Fruit fly (Drosophila melanogaster) whole organism: ENCODE data around the gene ems.

ENCODE experiments used
- CG8478 ChIP-seq: fragments of >200 bp; optimal IDR thresholded peaks from 2 replicates; lab custom pipeline; 2018; ENCODE audit warnings: inconsistent platforms
- EcR ChIP-seq, 2 experiments: fragments of >200 bp; optimal IDR thresholded peaks; 2 replicates each; lab custom pipeline; 2017; ENCODE audit warnings: missing biosample characterization in 2 of 2, missing genetic modification characterization in 2 of 2, missing genetic modification reagents in 2 of 2
- psq ChIP-seq: fragments of >200 bp; optimal IDR thresholded peaks from 2 replicates; lab custom pipeline; 2017
- usp ChIP-seq: fragments of >200 bp; optimal IDR thresholded peaks from 2 replicates; lab custom pipeline; 2017; ENCODE audit warnings: missing biosample characterization, missing genetic modification characterization, mixed read lengths

DNA sequence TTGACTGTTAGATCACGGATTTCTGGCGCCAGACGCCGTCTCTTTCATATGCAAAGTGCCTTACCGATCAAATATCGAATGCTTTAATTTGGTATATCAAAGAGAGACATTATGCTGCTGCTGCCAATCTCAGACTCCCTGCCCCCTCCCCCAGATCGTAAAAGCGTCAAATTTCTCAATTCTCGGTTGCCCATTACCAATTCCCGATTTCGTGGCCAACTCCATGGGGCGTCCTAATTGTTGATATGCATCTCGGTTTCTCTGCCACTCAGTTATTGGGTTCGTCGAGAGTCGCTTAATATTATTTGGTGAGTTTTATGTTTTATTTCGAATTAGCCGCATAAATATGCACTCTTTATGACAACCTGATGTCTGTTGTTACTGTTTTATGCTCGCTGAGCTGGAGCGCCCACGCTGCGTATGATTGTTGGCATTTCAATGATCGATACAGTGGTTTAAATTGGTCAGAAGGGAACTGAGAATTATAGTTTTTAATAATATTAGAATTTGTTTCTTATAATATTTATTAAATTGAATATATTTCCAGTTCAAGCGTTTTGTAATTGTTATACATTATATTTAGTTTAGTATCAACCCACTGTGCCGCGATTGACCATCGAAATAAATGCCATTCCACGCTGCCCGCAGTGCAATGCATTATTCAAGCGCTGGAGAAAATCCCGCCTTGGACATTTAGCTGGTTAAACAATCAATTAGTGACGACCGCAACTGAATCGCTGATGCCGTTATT lies 5.9 kb downstream of the ems start:
- no peak for TF ChIP-seq CG8478 (lab: Kevin White, UChicago)
- TF ChIP-seq psq (lab: Kevin White, UChicago): no peak
- no peak for TF ChIP-seq usp (GFP tag; lab: Kevin White, UChicago)
- TF ChIP-seq EcR (GFP tag; optimal IDR thresholded peaks at IDR 0.05; lab: Kevin White, UChicago): no peak
